Fruit fly (Drosophila melanogaster) whole organism, embryonic: ENCODE data around the gene wap.

ENCODE experiments used
- Aef1 ChIP-seq: fragments of 200-800 bp; sonication (Bioruptor generic); IDR thresholded peaks from 3 replicates; pipeline ENCODE4 v1.3.6; 2022; ENCODE audit warnings: missing biosample characterization, missing genetic modification characterization
- Bteb2 ChIP-seq: fragments of 200-800 bp; sonication (Bioruptor generic); optimal IDR thresholded peaks from 2 replicates; lab custom pipeline; 2016; ENCODE audit warnings: missing biosample characterization, missing genetic modification characterization
- CG13287 ChIP-seq: fragments of 200-800 bp; sonication (Bioruptor generic); IDR thresholded peaks from 2 replicates; pipeline ENCODE4 v1.3.6; 2022; ENCODE audit warnings: missing biosample characterization, missing genetic modification characterization; ENCODE audit not compliant: partially characterized antibody
- CG13296 ChIP-seq: fragments of 200-800 bp; sonication (Bioruptor generic); optimal IDR thresholded peaks from 3 replicates; lab custom pipeline; 2018; ENCODE audit warnings: missing biosample characterization, mild to moderate bottlenecking, missing genetic modification characterization
- CG13624 ChIP-seq: fragments of 200-800 bp; sonication (Bioruptor generic); optimal IDR thresholded peaks from 2 replicates; lab custom pipeline; 2016; ENCODE audit warnings: missing biosample characterization, missing genetic modification characterization
- CG17612 ChIP-seq: fragments of 200-800 bp; sonication (Bioruptor generic); IDR thresholded peaks from 2 replicates; pipeline ENCODE4 v1.3.6; 2022; ENCODE audit warnings: missing biosample characterization, missing genetic modification characterization
- CG17802 ChIP-seq: fragments of 200-800 bp; sonication (Bioruptor generic); optimal IDR thresholded peaks from 2 replicates; lab custom pipeline; 2018; ENCODE audit warnings: missing biosample characterization, mild to moderate bottlenecking, missing genetic modification characterization, moderate library complexity
- CG18262 ChIP-seq: fragments of 200-800 bp; optimal IDR thresholded peaks from 3 replicates; lab custom pipeline; 2019; ENCODE audit warnings: missing biosample characterization, mild to moderate bottlenecking, missing genetic modification characterization, moderate library complexity
- CG2199 ChIP-seq: fragments of 200-800 bp; sonication (Bioruptor generic); IDR thresholded peaks from 3 replicates; pipeline ENCODE4 v1.3.6; 2022; ENCODE audit warnings: missing biosample characterization, missing genetic modification characterization
- CG2889 ChIP-seq: fragments of 200-800 bp; sonication (Bioruptor generic); IDR thresholded peaks from 3 replicates; pipeline ENCODE4 v1.3.6; 2022; ENCODE audit warnings: missing biosample characterization, missing genetic modification characterization
- CG31365 ChIP-seq: fragments of 200-800 bp; sonication (Bioruptor generic); optimal IDR thresholded peaks from 2 replicates; lab custom pipeline; 2018; ENCODE audit warnings: missing biosample characterization, mild to moderate bottlenecking, missing genetic modification characterization
- CG32532 ChIP-seq: fragments of 200-800 bp; sonication (Bioruptor generic); IDR thresholded peaks from 2 replicates; pipeline ENCODE4 v1.3.6; 2022; ENCODE audit warnings: missing biosample characterization, missing genetic modification characterization
- CG3995 ChIP-seq: fragments of 200-800 bp; sonication (Bioruptor generic); optimal IDR thresholded peaks from 3 replicates; lab custom pipeline; 2016; ENCODE audit warnings: missing biosample characterization, missing genetic modification characterization
- CG4730 ChIP-seq: fragments of 200-800 bp; sonication (Bioruptor generic); IDR thresholded peaks from 2 replicates; pipeline ENCODE4 v1.3.6; 2022; ENCODE audit warnings: missing biosample characterization, missing genetic modification characterization
- CG7372 ChIP-seq: fragments of 200-800 bp; sonication (Bioruptor generic); IDR thresholded peaks from 2 replicates; pipeline ENCODE4 v1.3.6; 2022; ENCODE audit warnings: missing biosample characterization, missing genetic modification characterization
- CG7987 ChIP-seq: fragments of 200-800 bp; sonication (Bioruptor generic); optimal IDR thresholded peaks from 2 replicates; lab custom pipeline; 2018; ENCODE audit warnings: missing biosample characterization, mild to moderate bottlenecking, missing genetic modification characterization, moderate library complexity
- CG8478 ChIP-seq: fragments of >200 bp; optimal IDR thresholded peaks from 2 replicates; lab custom pipeline; 2018
- CG9797 ChIP-seq: fragments of 200-800 bp; sonication (Bioruptor generic); optimal IDR thresholded peaks from 3 replicates; lab custom pipeline; 2018; ENCODE audit warnings: missing biosample characterization, mild to moderate bottlenecking, missing genetic modification characterization
- Dek ChIP-seq: fragments of 200-800 bp; sonication (Bioruptor generic); optimal IDR thresholded peaks from 3 replicates; lab custom pipeline; 2019; ENCODE audit warnings: missing biosample characterization, mild to moderate bottlenecking, missing genetic modification characterization, moderate library complexity
- Dp ChIP-seq: fragments of 200-800 bp; sonication (Bioruptor generic); optimal IDR thresholded peaks from 2 replicates; lab custom pipeline; 2018; ENCODE audit warnings: missing biosample characterization, mild to moderate bottlenecking, missing genetic modification characterization, moderate library complexity
- E2f2 ChIP-seq: fragments of 200-800 bp; sonication (Bioruptor generic); IDR thresholded peaks from 2 replicates; pipeline ENCODE4 v1.3.6; 2022; ENCODE audit warnings: missing biosample characterization, missing genetic modification characterization
- HLH54F ChIP-seq: fragments of 200-800 bp; sonication (Bioruptor generic); optimal IDR thresholded peaks from 3 replicates; lab custom pipeline; 2016; ENCODE audit warnings: missing biosample characterization, missing genetic modification characterization
- HLHmδ ChIP-seq: fragments of 200-800 bp; sonication (Bioruptor generic); optimal IDR thresholded peaks from 2 replicates; lab custom pipeline; 2018; ENCODE audit warnings: missing biosample characterization, mild to moderate bottlenecking, missing genetic modification characterization, moderate library complexity
- Hmx ChIP-seq: fragments of 200-800 bp; sonication (Bioruptor generic); optimal IDR thresholded peaks from 2 replicates; lab custom pipeline; 2016; ENCODE audit warnings: missing biosample characterization, missing genetic modification characterization
- Lim3 ChIP-seq: fragments of 200-800 bp; sonication (Bioruptor generic); IDR thresholded peaks from 2 replicates; pipeline ENCODE4 v1.3.6; 2022; ENCODE audit warnings: missing biosample characterization, missing genetic modification characterization
- Meics ChIP-seq: fragments of 200-800 bp; sonication (Bioruptor generic); optimal IDR thresholded peaks from 2 replicates; lab custom pipeline; 2017; ENCODE audit warnings: missing biosample characterization, mild to moderate bottlenecking, missing genetic modification characterization
- Mrtf ChIP-seq: fragments of 200-800 bp; sonication (Bioruptor generic); IDR thresholded peaks from 3 replicates; pipeline ENCODE4 v1.3.6; 2022; ENCODE audit warnings: missing biosample characterization, missing genetic modification characterization
- Nf-YA ChIP-seq: fragments of 200-800 bp; sonication (Bioruptor generic); IDR thresholded peaks from 2 replicates; pipeline ENCODE4 v1.3.6; 2022; ENCODE audit warnings: missing biosample characterization, missing genetic modification characterization
- NfI ChIP-seq: fragments of 200-800 bp; sonication (Bioruptor generic); optimal IDR thresholded peaks from 3 replicates; lab custom pipeline; 2018; ENCODE audit warnings: missing biosample characterization, mild to moderate bottlenecking, missing genetic modification characterization, moderate library complexity
- Oaz ChIP-seq: fragments of 200-800 bp; sonication (Bioruptor generic); IDR thresholded peaks from 2 replicates; pipeline ENCODE4 v1.3.6; 2022; ENCODE audit warnings: missing biosample characterization, missing genetic modification characterization
- Sin3A ChIP-seq: fragments of >200 bp; optimal IDR thresholded peaks from 2 replicates; lab custom pipeline; 2018
- YL-1 ChIP-seq: fragments of 200-800 bp; sonication (Bioruptor generic); optimal IDR thresholded peaks from 3 replicates; lab custom pipeline; 2017; ENCODE audit warnings: missing biosample characterization, mild to moderate bottlenecking, missing genetic modification characterization
- aop ChIP-seq: fragments of 200-800 bp; sonication (Bioruptor generic); IDR thresholded peaks from 2 replicates; pipeline ENCODE4 v1.3.6; 2022; ENCODE audit warnings: missing biosample characterization, missing genetic modification characterization
- chinmo ChIP-seq: fragments of 200-800 bp; sonication (Bioruptor generic); IDR thresholded peaks from 4 replicates; pipeline ENCODE4 v1.3.6; 2022; ENCODE audit warnings: missing biosample characterization, missing genetic modification characterization; ENCODE audit not compliant: partially characterized antibody
- corto ChIP-seq: fragments of 200-800 bp; sonication (Bioruptor generic); optimal IDR thresholded peaks from 2 replicates; lab custom pipeline; 2016; ENCODE audit warnings: missing biosample characterization, mild to moderate bottlenecking, missing genetic modification characterization, moderate library complexity
- crp ChIP-seq, 2 experiments: fragments of 200-800 bp; sonication (Bioruptor generic); optimal IDR thresholded peaks; 2 replicates in 1 of 2; 3 replicates in 1 of 2; lab custom pipeline; 2017; ENCODE audit warnings: missing biosample characterization in 2 of 2, missing genetic modification characterization in 2 of 2, mild to moderate bottlenecking in 1 of 2, moderate library complexity in 1 of 2
- exex ChIP-seq: fragments of 200-800 bp; sonication (Bioruptor generic); optimal IDR thresholded peaks from 4 replicates; lab custom pipeline; 2018; ENCODE audit warnings: missing biosample characterization, mild to moderate bottlenecking, missing genetic modification characterization, moderate library complexity
- hth ChIP-seq: fragments of >200 bp; optimal IDR thresholded peaks from 2 replicates; lab custom pipeline; 2017; ENCODE audit warnings: inconsistent platforms
- lab ChIP-seq: fragments of 200-800 bp; sonication (Bioruptor generic); optimal IDR thresholded peaks from 3 replicates; lab custom pipeline; 2017; ENCODE audit warnings: missing biosample characterization, missing genetic modification characterization, mild to moderate bottlenecking, moderate library complexity, missing genetic modification reagents
- lbe ChIP-seq: fragments of 200-800 bp; sonication (Bioruptor generic); optimal IDR thresholded peaks from 2 replicates; lab custom pipeline; 2016; ENCODE audit warnings: missing biosample characterization, mild to moderate bottlenecking, missing genetic modification characterization
- odd ChIP-seq: fragments of 200-800 bp; sonication (Bioruptor generic); optimal IDR thresholded peaks from 2 replicates; lab custom pipeline; 2017; ENCODE audit warnings: missing biosample characterization, mild to moderate bottlenecking, missing genetic modification characterization
- pb ChIP-seq: fragments of 200-800 bp; sonication (Bioruptor generic); optimal IDR thresholded peaks from 3 replicates; lab custom pipeline; 2016; ENCODE audit warnings: missing biosample characterization, missing genetic modification characterization
- sob ChIP-seq: fragments of 200-800 bp; sonication (Bioruptor generic); IDR thresholded peaks from 2 replicates; pipeline ENCODE4 v1.3.6; 2022; ENCODE audit warnings: missing biosample characterization, missing genetic modification characterization
- sqz ChIP-seq: fragments of 200-800 bp; sonication (Bioruptor generic); optimal IDR thresholded peaks from 3 replicates; lab custom pipeline; 2018; ENCODE audit warnings: missing biosample characterization, mild to moderate bottlenecking, missing genetic modification characterization
- trh ChIP-seq: fragments of 200-800 bp; sonication (Bioruptor generic); optimal IDR thresholded peaks from 2 replicates; lab custom pipeline; 2016; ENCODE audit warnings: missing biosample characterization, missing genetic modification characterization
- tx ChIP-seq: fragments of 200-800 bp; sonication (Bioruptor generic); optimal IDR thresholded peaks from 2 replicates; lab custom pipeline; 2016; ENCODE audit warnings: missing biosample characterization, missing genetic modification characterization
- z ChIP-seq: fragments of 200-800 bp; sonication (Bioruptor generic); IDR thresholded peaks from 3 replicates; pipeline ENCODE4 v1.3.6; 2022; ENCODE audit warnings: missing biosample characterization, missing genetic modification characterization
- zf30C ChIP-seq: fragments of 200-800 bp; sonication (Bioruptor generic); optimal IDR thresholded peaks from 3 replicates; lab custom pipeline; 2018; ENCODE audit warnings: missing biosample characterization, mild to moderate bottlenecking, missing genetic modification characterization

Gene wap

DNA sequence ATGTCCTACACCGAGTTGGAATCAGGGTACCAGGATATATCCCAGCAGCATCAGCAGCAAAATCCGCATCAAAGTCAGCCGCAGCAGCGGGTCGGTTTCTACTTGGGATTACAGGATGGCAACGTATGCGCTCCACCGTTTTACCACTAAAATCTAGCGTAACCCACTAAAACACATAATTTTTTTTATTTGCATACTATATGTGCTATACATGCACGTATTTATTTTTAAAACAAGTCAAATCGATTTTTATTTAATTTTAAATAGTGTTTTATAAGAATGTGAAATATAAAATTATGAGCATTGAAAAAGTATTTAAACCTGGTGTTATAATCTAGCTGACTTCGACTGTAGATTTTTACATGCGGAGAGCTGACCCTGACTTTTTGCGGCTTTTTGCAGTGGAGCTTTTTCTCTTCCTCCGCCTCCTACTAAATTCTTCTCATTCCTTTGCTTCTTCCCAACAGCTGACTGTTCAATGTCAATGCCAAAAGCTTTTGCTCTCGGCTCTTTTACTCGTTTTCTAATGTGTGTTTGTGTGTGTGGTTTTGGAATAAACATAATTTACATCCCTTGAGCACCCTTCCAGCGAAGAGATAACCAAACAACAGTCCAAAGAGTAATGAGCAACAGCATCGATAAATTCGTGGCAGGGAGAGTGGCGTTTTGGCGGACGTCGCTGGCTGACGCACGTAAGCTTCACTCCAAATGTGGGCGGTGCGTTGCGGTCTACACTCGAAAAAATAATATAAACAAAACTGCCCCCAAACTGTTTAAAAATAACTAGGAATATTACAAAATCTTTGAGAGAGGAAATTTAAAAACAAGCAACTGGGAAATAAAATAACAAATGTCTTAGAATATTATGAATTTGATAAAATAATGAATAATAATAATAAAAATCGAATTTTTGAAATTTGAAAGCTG lies 32.7 kb upstream of the wap start (continued):
- TF ChIP-seq CG18262 (tag; lab: Kevin White, UChicago) (peak; percentile 46), hth (lab: Kevin White, UChicago) (no peak), aop (no peak), Lim3 (no peak), CG17802 (no peak), Dek (peak; percentile 43)

DNA sequence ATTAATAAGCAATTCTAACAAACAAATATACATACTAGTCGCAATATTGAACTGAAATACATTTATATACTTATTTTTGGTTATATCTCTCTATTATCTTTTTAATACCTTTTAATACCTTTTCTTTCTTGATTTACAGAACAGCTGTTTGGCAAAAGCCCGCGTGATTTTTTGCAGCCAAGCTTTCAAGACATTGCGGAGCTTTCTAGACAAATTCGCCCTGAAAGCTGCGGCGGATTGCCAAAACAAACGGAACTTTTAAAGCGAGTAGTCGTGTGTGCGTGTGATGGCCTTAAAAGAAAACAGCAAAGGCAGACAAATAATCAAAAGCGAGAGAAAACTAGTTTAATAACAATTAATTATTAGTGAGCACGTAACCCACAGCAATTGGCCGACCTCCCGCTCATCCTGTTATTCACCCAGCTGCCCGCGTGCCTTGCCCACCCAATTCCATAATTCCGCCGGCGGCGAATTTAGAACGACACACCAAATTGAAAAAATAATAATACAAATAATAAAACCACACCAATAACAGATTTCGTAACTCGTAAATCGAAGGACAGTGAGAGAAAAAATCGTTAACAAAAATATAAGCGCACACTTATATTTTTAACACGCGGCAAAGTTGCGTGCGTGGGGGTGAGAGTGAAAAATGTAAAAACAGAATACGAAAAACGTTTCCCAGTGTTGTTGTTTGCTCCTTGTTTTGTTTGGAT lies 31.9 kb upstream of the wap start:
- TF ChIP-seq CG17802, result no peak
- TF ChIP-seq exex (tag; lab: Kevin White, UChicago), result peak; percentile 28
- TF ChIP-seq chinmo, result 0 out of 4 replicates have a peak, but pooled peaks have one; percentile 5
- no peak for TF ChIP-seq HLH54F
- TF ChIP-seq crp (GFP tag; optimal IDR thresholded peaks at IDR 0.05; lab: Kevin White, UChicago), result peak in 1 of 2 experiments; percentile 77
- no peak for TF ChIP-seq CG32532 (GFP tag; lab: Robert Waterston, UW)
- TF ChIP-seq corto (GFP tag; lab: Kevin White, UChicago), result no peak
- no peak for TF ChIP-seq tx
- TF ChIP-seq CG2889, result no peak
- no peak for TF ChIP-seq HLHmδ (GFP tag; lab: Kevin White, UChicago)
- TF ChIP-seq Sin3A (lab: Kevin White, UChicago), result no peak
- no peak for TF ChIP-seq lab
- no peak for TF ChIP-seq Hmx (GFP tag; lab: Kevin White, UChicago)
- no peak for TF ChIP-seq Nf-YA
- TF ChIP-seq CG3995 (GFP tag; lab: Kevin White, UChicago), result no peak
- TF ChIP-seq Dp (GFP tag; lab: Kevin White, UChicago), result peak; percentile 34
- 0 out of 3 replicates have a peak, but pooled peaks have one; percentile 45 for TF ChIP-seq CG2199 (GFP tag; lab: Robert Waterston, UW)
- no peak for TF ChIP-seq CG4730 (GFP tag; lab: Robert Waterston, UW)
- no peak for TF ChIP-seq Bteb2 (GFP tag; lab: Kevin White, UChicago)
- TF ChIP-seq Mrtf (GFP tag; lab: Robert Waterston, UW), result no peak
- TF ChIP-seq zf30C (GFP tag; lab: Kevin White, UChicago), result no peak
- TF ChIP-seq CG7372 (GFP tag; lab: Robert Waterston, UW), result no peak
- TF ChIP-seq CG13287 (GFP tag; lab: Robert Waterston, UW), result 0 out of 2 replicates have a peak, but pooled peaks have one; percentile 19
- no peak for TF ChIP-seq CG17612 (GFP tag; lab: Robert Waterston, UW)
- TF ChIP-seq trh (GFP tag; lab: Kevin White, UChicago), result no peak
- no peak for TF ChIP-seq Meics (GFP tag; lab: Kevin White, UChicago)
- TF ChIP-seq lbe (GFP tag; lab: Kevin White, UChicago), result peak; percentile 11
- no peak for TF ChIP-seq sob (GFP tag; lab: Robert Waterston, UW)
- no peak for TF ChIP-seq CG31365 (tag; lab: Kevin White, UChicago)
- no peak for TF ChIP-seq CG13624
- TF ChIP-seq CG9797 (GFP tag; lab: Kevin White, UChicago), result no peak
- peak; percentile 55 for TF ChIP-seq CG7987 (GFP tag; lab: Kevin White, UChicago)
- TF ChIP-seq z (GFP tag; lab: Robert Waterston, UW), result no peak
- no peak for TF ChIP-seq NfI (GFP tag; lab: Kevin White, UChicago)
- TF ChIP-seq Oaz (GFP tag; lab: Robert Waterston, UW), result no peak
- no peak for TF ChIP-seq pb (GFP tag; lab: Kevin White, UChicago)
- TF ChIP-seq E2f2 (GFP tag; lab: Robert Waterston, UW), result peak; percentile 24; the same call in 1 of the 2 replicates
- no peak for TF ChIP-seq CG8478 (lab: Kevin White, UChicago)
- no peak for TF ChIP-seq odd (GFP tag; lab: Kevin White, UChicago)
- no peak for TF ChIP-seq Aef1 (GFP tag; lab: Robert Waterston, UW)
- peak; percentile 73 for TF ChIP-seq sqz
- no peak for TF ChIP-seq CG13296 (GFP tag; lab: Kevin White, UChicago)
- no peak for TF ChIP-seq YL-1
